Worm (Caenorhabditis elegans) whole organism, L3 larva: ENCODE measurements around the gene str-221.

Experiments used
- R02D3.7 ChIP-seq: fragments of 150-350 bp; optimal IDR thresholded peaks from 2 replicates; lab custom pipeline; 2014; ENCODE audit warnings: missing biosample characterization, missing genetic modification characterization
- ZK546.5 ChIP-seq: sonication (generic microtip); optimal IDR thresholded peaks from 2 replicates; lab custom pipeline; 2017; ENCODE audit warnings: missing biosample characterization, missing genetic modification characterization
- aly-2 ChIP-seq: fragments of 150-350 bp; optimal IDR thresholded peaks from 2 replicates; lab custom pipeline; 2014; ENCODE audit warnings: missing biosample characterization, missing genetic modification characterization
- ama-1 ChIP-seq: fragments of 150-350 bp; optimal IDR thresholded peaks from 2 replicates; lab custom pipeline; 2018
- ceh-16 ChIP-seq: sonication (generic microtip); optimal IDR thresholded peaks from 2 replicates; lab custom pipeline; 2017; ENCODE audit warnings: missing biosample characterization, missing genetic modification characterization
- ceh-28 ChIP-seq: fragments of 150-350 bp; optimal IDR thresholded peaks from 2 replicates; lab custom pipeline; 2014; ENCODE audit warnings: missing biosample characterization, missing genetic modification reagents, missing genetic modification characterization
- ceh-82 ChIP-seq: fragments of 150-350 bp; optimal IDR thresholded peaks from 2 replicates; lab custom pipeline; 2014; ENCODE audit warnings: missing biosample characterization, missing genetic modification characterization
- ceh-9 ChIP-seq: sonication (generic microtip); optimal IDR thresholded peaks from 2 replicates; lab custom pipeline; 2018; ENCODE audit warnings: missing biosample characterization, missing genetic modification characterization
- daf-12 ChIP-seq: fragments of 150-350 bp; optimal IDR thresholded peaks from 2 replicates; lab custom pipeline; 2014; ENCODE audit warnings: missing biosample characterization, missing genetic modification reagents, missing genetic modification characterization
- egl-27 ChIP-seq: sonication (generic microtip); optimal IDR thresholded peaks from 4 replicates; lab custom pipeline; 2017; ENCODE audit warnings: missing biosample characterization, missing genetic modification reagents, missing genetic modification characterization
- egl-5 ChIP-seq: fragments of 150-350 bp; optimal IDR thresholded peaks from 2 replicates; lab custom pipeline; 2017; ENCODE audit warnings: missing biosample characterization, missing genetic modification reagents, missing genetic modification characterization, inconsistent platforms
- elt-1 ChIP-seq: fragments of 150-350 bp; optimal IDR thresholded peaks from 2 replicates; lab custom pipeline; 2014; ENCODE audit warnings: missing biosample characterization, missing genetic modification characterization
- elt-2 ChIP-seq: sonication (generic microtip); optimal IDR thresholded peaks from 2 replicates; lab custom pipeline; 2016; ENCODE audit warnings: missing genetic modification reagents, mild to moderate bottlenecking, missing genetic modification characterization, missing compliant biosample characterization
- elt-3 ChIP-seq, 3 experiments: fragments of 150-350 bp in 1 of 3; sonication (generic microtip) in 2 of 3; optimal IDR thresholded peaks; 2 replicates in 2 of 3; 4 replicates in 1 of 3; lab custom pipeline; 2014 to 2017; ENCODE audit warnings: missing biosample characterization in 3 of 3, missing genetic modification characterization in 3 of 3
- eor-1 ChIP-seq, 2 experiments: fragments of 150-350 bp; optimal IDR thresholded peaks; 2 replicates each; lab custom pipeline; 2014 to 2018; ENCODE audit warnings: missing biosample characterization in 2 of 2, missing genetic modification characterization in 2 of 2
- fkh-10 ChIP-seq: sonication (generic microtip); optimal IDR thresholded peaks from 2 replicates; lab custom pipeline; 2017; ENCODE audit warnings: missing biosample characterization, missing genetic modification reagents, missing genetic modification characterization
- fkh-2 ChIP-seq: fragments of 150-350 bp; optimal IDR thresholded peaks from 2 replicates; lab custom pipeline; 2014; ENCODE audit warnings: missing biosample characterization, missing genetic modification reagents, missing genetic modification characterization
- fos-1 ChIP-seq: fragments of 150-350 bp; optimal IDR thresholded peaks from 2 replicates; lab custom pipeline; 2014; ENCODE audit warnings: missing biosample characterization, missing genetic modification characterization
- hmg-11 ChIP-seq: sonication (generic microtip); optimal IDR thresholded peaks from 2 replicates; lab custom pipeline; 2016; ENCODE audit warnings: missing genetic modification characterization, missing compliant biosample characterization
- jun-1 ChIP-seq: fragments of 150-350 bp; optimal IDR thresholded peaks from 2 replicates; lab custom pipeline; 2014; ENCODE audit warnings: missing biosample characterization, missing genetic modification reagents, missing genetic modification characterization
- lin-39 ChIP-seq: fragments of 150-350 bp; optimal IDR thresholded peaks from 2 replicates; lab custom pipeline; 2018; ENCODE audit warnings: missing biosample characterization, missing genetic modification reagents, missing genetic modification characterization
- lsy-12 ChIP-seq: sonication (generic microtip); optimal IDR thresholded peaks from 2 replicates; lab custom pipeline; 2016; ENCODE audit warnings: mild to moderate bottlenecking, missing genetic modification characterization, missing compliant biosample characterization
- nhr-11 ChIP-seq: fragments of 150-350 bp; optimal IDR thresholded peaks from 2 replicates; lab custom pipeline; 2014; ENCODE audit warnings: missing biosample characterization, missing genetic modification characterization
- nhr-12 ChIP-seq: fragments of 150-350 bp; optimal IDR thresholded peaks from 2 replicates; lab custom pipeline; 2014; ENCODE audit warnings: missing biosample characterization, missing genetic modification characterization
- nhr-23 ChIP-seq: fragments of 150-350 bp; optimal IDR thresholded peaks from 2 replicates; lab custom pipeline; 2014; ENCODE audit warnings: missing biosample characterization, missing genetic modification reagents, missing genetic modification characterization
- nhr-237 ChIP-seq: fragments of 150-350 bp; optimal IDR thresholded peaks from 2 replicates; lab custom pipeline; 2014; ENCODE audit warnings: missing biosample characterization, missing genetic modification characterization
- nhr-28 ChIP-seq: fragments of 150-350 bp; optimal IDR thresholded peaks from 2 replicates; lab custom pipeline; 2014; ENCODE audit warnings: missing biosample characterization, missing genetic modification characterization
- nhr-67 ChIP-seq: fragments of 150-350 bp; optimal IDR thresholded peaks from 2 replicates; lab custom pipeline; 2014; ENCODE audit warnings: missing biosample characterization, missing genetic modification characterization
- nhr-76 ChIP-seq: fragments of 150-350 bp; sonication (generic microtip); optimal IDR thresholded peaks from 5 replicates; lab custom pipeline; 2014; ENCODE audit warnings: missing biosample characterization, missing genetic modification characterization
- nhr-77 ChIP-seq: fragments of 150-350 bp; optimal IDR thresholded peaks from 2 replicates; lab custom pipeline; 2014; ENCODE audit warnings: missing biosample characterization, missing genetic modification characterization
- pqm-1 ChIP-seq: fragments of 150-350 bp; optimal IDR thresholded peaks from 2 replicates; lab custom pipeline; 2017; ENCODE audit warnings: missing biosample characterization, missing genetic modification characterization, inconsistent platforms
- sea-2 ChIP-seq: fragments of 150-350 bp; sonication (generic microtip); optimal IDR thresholded peaks from 4 replicates; lab custom pipeline; 2014; ENCODE audit warnings: missing biosample characterization, missing genetic modification reagents, missing genetic modification characterization
- skn-1 ChIP-seq: fragments of 150-350 bp; optimal IDR thresholded peaks from 2 replicates; lab custom pipeline; 2014; ENCODE audit warnings: missing biosample characterization, missing genetic modification characterization
- snpc-4 ChIP-seq: fragments of 150-350 bp; optimal IDR thresholded peaks from 2 replicates; lab custom pipeline; 2014; ENCODE audit warnings: missing biosample characterization, missing genetic modification characterization
- tbx-2 ChIP-seq: sonication (generic microtip); optimal IDR thresholded peaks from 2 replicates; lab custom pipeline; 2016; ENCODE audit warnings: mild to moderate bottlenecking, missing genetic modification characterization, missing compliant biosample characterization
- unc-39 ChIP-seq: sonication (generic microtip); optimal IDR thresholded peaks from 4 replicates; lab custom pipeline; 2017; ENCODE audit warnings: missing biosample characterization, missing genetic modification characterization
- unc-62 ChIP-seq: fragments of 150-350 bp; sonication (generic microtip); optimal IDR thresholded peaks from 4 replicates; lab custom pipeline; 2014; ENCODE audit warnings: missing biosample characterization, missing genetic modification reagents, missing genetic modification characterization

The str-221 gene

ce11 chrV:1643886-1644285, 3.8 kb downstream of the str-221 start, which contains the start of gene alh-2:
Gene alh-2 (plus strand): TSS chrV:1644169.
- no peak for TF ChIP-seq elt-1 (tag; lab: Kevin White, UChicago)
- TF ChIP-seq snpc-4 = no peak
- no peak for TF ChIP-seq nhr-11
- no peak for TF ChIP-seq sea-2 (GFP tag; lab: Kevin White, UChicago)
- no peak for TF ChIP-seq nhr-76 (tag; lab: Kevin White, UChicago)
- TF ChIP-seq elt-2 (tag; lab: Kevin White, UChicago) = no peak
- no peak for TF ChIP-seq ceh-28 (tag; lab: Kevin White, UChicago)
- no peak for TF ChIP-seq eor-1 (tag; optimal IDR thresholded peaks at IDR 0.05; lab: Kevin White, UChicago)
- TF ChIP-seq unc-39 = no peak
- no peak for TF ChIP-seq fkh-10 (GFP tag; lab: Kevin White, UChicago)
- no peak for TF ChIP-seq tbx-2 (tag; lab: Kevin White, UChicago)
- no peak for TF ChIP-seq ceh-9 (tag; lab: Kevin White, UChicago)

- TF ChIP-seq tbx-2 (tag; lab: Kevin White, UChicago) (no peak), pqm-1 (tag; lab: Kevin White, UChicago) (no peak), ceh-82 (no peak), nhr-77 (tag; lab: Kevin White, UChicago) (no peak), nhr-12 (tag; lab: Kevin White, UChicago) (no peak), hmg-11 (tag; lab: Kevin White, UChicago) (no peak), nhr-67 (tag; lab: Kevin White, UChicago) (no peak), fkh-2 (tag; lab: Kevin White, UChicago) (no peak), ceh-28 (tag; lab: Kevin White, UChicago) (no peak), egl-5 (tag; lab: Kevin White, UChicago) (no peak), lsy-12 (tag; lab: Kevin White, UChicago) (no peak), elt-1 (tag; lab: Kevin White, UChicago) (no peak), unc-62 (GFP tag; lab: Kevin White, UChicago) (no peak)
Measured at ce11 chrV:1648000-1648399, 7.9 kb downstream of the str-221 start, which contains the start of gene irld-45. Gene irld-45 (plus strand): TSS chrV:1648300.

- TF ChIP-seq nhr-12 (tag; lab: Kevin White, UChicago) = no peak
- no peak for TF ChIP-seq daf-12 (tag; lab: Kevin White, UChicago)
- TF ChIP-seq egl-27 (tag; lab: Kevin White, UChicago) = no peak
- TF ChIP-seq ceh-16 = no peak
- TF ChIP-seq elt-3 (tag; optimal IDR thresholded peaks at IDR 0.05; lab: Kevin White, UChicago) = no peak
- no peak for TF ChIP-seq eor-1 (tag; optimal IDR thresholded peaks at IDR 0.05; lab: Kevin White, UChicago)
- no peak for TF ChIP-seq elt-1 (tag; lab: Kevin White, UChicago)
- no peak for TF ChIP-seq lin-39
- no peak for TF ChIP-seq nhr-23
- no peak for TF ChIP-seq jun-1 (tag; lab: Kevin White, UChicago)
- no peak for TF ChIP-seq ZK546.5 (tag; lab: Kevin White, UChicago)
- TF ChIP-seq fkh-10 (GFP tag; lab: Kevin White, UChicago) = no peak
- no peak for TF ChIP-seq R02D3.7 (tag; lab: Kevin White, UChicago)
- TF ChIP-seq unc-62 (GFP tag; lab: Kevin White, UChicago) = no peak
- no peak for TF ChIP-seq ceh-28 (tag; lab: Kevin White, UChicago)
- no peak for TF ChIP-seq nhr-11
- no peak for TF ChIP-seq fkh-2 (tag; lab: Kevin White, UChicago)
- no peak for TF ChIP-seq aly-2
- TF ChIP-seq, all 47 proteins: peak for 0
Measured at ce11 chrV:1651045-1651444, 10.9 kb downstream of the str-221 start, which contains the start of gene irld-44. Gene irld-44 (plus strand): TSS chrV:1651345.

- no peak for TF ChIP-seq ama-1 (lab: Kevin White, UChicago)
- TF ChIP-seq aly-2 = no peak
- TF ChIP-seq egl-27 (tag; lab: Kevin White, UChicago) = no peak
- no peak for TF ChIP-seq jun-1 (tag; lab: Kevin White, UChicago)
- TF ChIP-seq ceh-16 = no peak
- TF ChIP-seq ceh-9 (tag; lab: Kevin White, UChicago) = no peak
- TF ChIP-seq nhr-28 (tag; lab: Kevin White, UChicago) = no peak
- no peak for TF ChIP-seq nhr-23
- no peak for TF ChIP-seq nhr-67 (tag; lab: Kevin White, UChicago)
Measured at ce11 chrV:1654845-1655244, 14.7 kb downstream of the str-221 start, which contains the start of gene irld-11. Gene irld-11 (plus strand): TSS chrV:1655145.

- TF ChIP-seq sea-2 (GFP tag; lab: Kevin White, UChicago) (no peak), ceh-9 (tag; lab: Kevin White, UChicago) (no peak), fos-1 (no peak), nhr-237 (tag; lab: Kevin White, UChicago) (no peak), R02D3.7 (tag; lab: Kevin White, UChicago) (no peak), skn-1 (tag; lab: Kevin White, UChicago) (no peak), nhr-11 (peak; percentile 1)
Measured at ce11 chrV:1662270-1662669, 22.2 kb downstream of the str-221 start, which contains the start of gene irld-40. Gene irld-40 (plus strand): TSS chrV:1662570.
